Worm (Caenorhabditis elegans): Measurements from ENCODE around the gene lgc-40.
A peak's percentile ranks its signal among the peaks of the same experiment; 100 is the strongest.

lgc-40 gene

ce11 chrX:2359797-2360196 lies at the start of gene lgc-40:
Gene lgc-40, plus strand, starts transcription at chrX:2360097.
- no peak for TF ChIP-seq cog-1 (tag; optimal IDR thresholded peaks at IDR 0.05)
- no peak for TF ChIP-seq ztf-23 (GFP tag; IDR thresholded peaks at IDR 0.05)
- no peak for TF ChIP-seq klf-2 (GFP tag; conservative IDR thresholded peaks at IDR 0.05)
- no peak for TF ChIP-seq flt-1 (GFP tag; IDR thresholded peaks at IDR 0.05)
- no peak for TF ChIP-seq T22C8.4 (GFP tag; IDR thresholded peaks at IDR 0.05)
- TF ChIP-seq med-1 (GFP tag; optimal IDR thresholded peaks at IDR 0.05; ENCODE audit: insufficient read depth): no peak
- no peak for TF ChIP-seq ztf-29 (GFP tag; IDR thresholded peaks at IDR 0.05)
- no peak for TF ChIP-seq tab-1 (GFP tag; IDR thresholded peaks at IDR 0.05)
- TF ChIP-seq ref-1 (GFP tag; conservative IDR thresholded peaks at IDR 0.05): no peak

- TF ChIP-seq ref-1 (GFP tag; conservative IDR thresholded peaks at IDR 0.05) (no peak), med-1 (GFP tag; optimal IDR thresholded peaks at IDR 0.05; ENCODE audit: insufficient read depth) (no peak), flt-1 (GFP tag; IDR thresholded peaks at IDR 0.05) (no peak), ztf-23 (GFP tag; IDR thresholded peaks at IDR 0.05) (no peak)
Measured at ce11 chrX:2316205-2316604, 43.7 kb upstream of the lgc-40 start.

ce11 chrX:2316859-2317258 lies 43.0 kb upstream of the lgc-40 start:
- TF ChIP-seq ztf-23 (GFP tag; IDR thresholded peaks at IDR 0.05): no peak
- no peak for TF ChIP-seq tab-1 (GFP tag; IDR thresholded peaks at IDR 0.05)
- TF ChIP-seq med-1 (GFP tag; optimal IDR thresholded peaks at IDR 0.05; ENCODE audit: insufficient read depth): no peak
- no peak for TF ChIP-seq T22C8.4 (GFP tag; IDR thresholded peaks at IDR 0.05)
- TF ChIP-seq klf-2 (GFP tag; conservative IDR thresholded peaks at IDR 0.05): no peak
- TF ChIP-seq flt-1 (GFP tag; IDR thresholded peaks at IDR 0.05): no peak
- TF ChIP-seq ref-1 (GFP tag; conservative IDR thresholded peaks at IDR 0.05): no peak
- no peak for TF ChIP-seq ztf-29 (GFP tag; IDR thresholded peaks at IDR 0.05)
- no peak for TF ChIP-seq cog-1 (tag; optimal IDR thresholded peaks at IDR 0.05)

ce11 chrX:2317480-2317879 lies 42.4 kb upstream of the lgc-40 start:
- no peak for TF ChIP-seq ztf-23 (GFP tag; IDR thresholded peaks at IDR 0.05)
- TF ChIP-seq ztf-29 (GFP tag; IDR thresholded peaks at IDR 0.05): no peak
- no peak for TF ChIP-seq ref-1 (GFP tag; conservative IDR thresholded peaks at IDR 0.05)
- no peak for TF ChIP-seq med-1 (GFP tag; optimal IDR thresholded peaks at IDR 0.05; ENCODE audit: insufficient read depth)
- TF ChIP-seq flt-1 (GFP tag; IDR thresholded peaks at IDR 0.05): no peak
- TF ChIP-seq cog-1 (tag; optimal IDR thresholded peaks at IDR 0.05): no peak
- no peak for TF ChIP-seq tab-1 (GFP tag; IDR thresholded peaks at IDR 0.05)
- TF ChIP-seq T22C8.4 (GFP tag; IDR thresholded peaks at IDR 0.05): no peak
- no peak for TF ChIP-seq klf-2 (GFP tag; conservative IDR thresholded peaks at IDR 0.05)

ce11 chrX:2319238-2319637 lies 40.7 kb upstream of the lgc-40 start, which contains the start of gene aakg-4:
Gene aakg-4, minus strand, starts transcription at chrX:2319338.
- TF ChIP-seq tab-1 (GFP tag; IDR thresholded peaks at IDR 0.05) (no peak), flt-1 (GFP tag; IDR thresholded peaks at IDR 0.05) (no peak), T22C8.4 (GFP tag; IDR thresholded peaks at IDR 0.05) (no peak), med-1 (GFP tag; optimal IDR thresholded peaks at IDR 0.05; ENCODE audit: insufficient read depth) (no peak), cog-1 (tag; optimal IDR thresholded peaks at IDR 0.05) (no peak), ztf-29 (GFP tag; IDR thresholded peaks at IDR 0.05) (no peak), ztf-23 (GFP tag; IDR thresholded peaks at IDR 0.05) (no peak), ref-1 (GFP tag; conservative IDR thresholded peaks at IDR 0.05) (no peak), klf-2 (GFP tag; conservative IDR thresholded peaks at IDR 0.05) (no peak)

- TF ChIP-seq med-1 (GFP tag; optimal IDR thresholded peaks at IDR 0.05; ENCODE audit: insufficient read depth) (no peak), tab-1 (GFP tag; IDR thresholded peaks at IDR 0.05) (no peak), flt-1 (GFP tag; IDR thresholded peaks at IDR 0.05) (no peak), T22C8.4 (GFP tag; IDR thresholded peaks at IDR 0.05) (no peak), ref-1 (GFP tag; conservative IDR thresholded peaks at IDR 0.05) (no peak), ztf-29 (GFP tag; IDR thresholded peaks at IDR 0.05) (no peak), cog-1 (tag; optimal IDR thresholded peaks at IDR 0.05) (no peak), klf-2 (GFP tag; conservative IDR thresholded peaks at IDR 0.05) (no peak), ztf-23 (GFP tag; IDR thresholded peaks at IDR 0.05) (no peak)
Measured at ce11 chrX:2320539-2320938, 39.4 kb upstream of the lgc-40 start.

ce11 chrX:2321758-2322157 lies 38.1 kb upstream of the lgc-40 start:
- no peak for TF ChIP-seq med-1 (GFP tag; optimal IDR thresholded peaks at IDR 0.05; ENCODE audit: insufficient read depth)
- peak; percentile 68; the same call in 1 of the 2 replicates for TF ChIP-seq flt-1 (GFP tag; IDR thresholded peaks at IDR 0.05)
- TF ChIP-seq tab-1 (GFP tag; IDR thresholded peaks at IDR 0.05): peak; percentile 62; the same call in 1 of the 2 replicates

ce11 chrX:2328873-2329272 lies 31.0 kb upstream of the lgc-40 start:
- no peak for TF ChIP-seq ref-1 (GFP tag; conservative IDR thresholded peaks at IDR 0.05)
- TF ChIP-seq cog-1 (tag; optimal IDR thresholded peaks at IDR 0.05): peak; percentile 7

- TF ChIP-seq klf-2 (GFP tag; conservative IDR thresholded peaks at IDR 0.05): 0 out of 2 replicates have a peak, but pooled peaks have one; percentile 24
- no peak for TF ChIP-seq ztf-23 (GFP tag; IDR thresholded peaks at IDR 0.05)
- no peak for TF ChIP-seq tab-1 (GFP tag; IDR thresholded peaks at IDR 0.05)
- no peak for TF ChIP-seq med-1 (GFP tag; optimal IDR thresholded peaks at IDR 0.05; ENCODE audit: insufficient read depth)
- no peak for TF ChIP-seq ref-1 (GFP tag; conservative IDR thresholded peaks at IDR 0.05)
Measured at ce11 chrX:2330494-2330893, 29.4 kb upstream of the lgc-40 start.

- TF ChIP-seq tab-1 (GFP tag; IDR thresholded peaks at IDR 0.05) (no peak), ref-1 (GFP tag; conservative IDR thresholded peaks at IDR 0.05) (no peak), flt-1 (GFP tag; IDR thresholded peaks at IDR 0.05) (no peak), klf-2 (GFP tag; conservative IDR thresholded peaks at IDR 0.05) (no peak), cog-1 (tag; optimal IDR thresholded peaks at IDR 0.05) (no peak), med-1 (GFP tag; optimal IDR thresholded peaks at IDR 0.05; ENCODE audit: insufficient read depth) (no peak)
Measured at ce11 chrX:2335384-2335783, 24.5 kb upstream of the lgc-40 start, which contains the start of gene T01B6.1. Gene T01B6.1, plus strand, starts transcription at chrX:2335684.

- TF ChIP-seq T22C8.4 (GFP tag; IDR thresholded peaks at IDR 0.05) (no peak), ref-1 (GFP tag; conservative IDR thresholded peaks at IDR 0.05) (no peak), flt-1 (GFP tag; IDR thresholded peaks at IDR 0.05) (no peak), ztf-23 (GFP tag; IDR thresholded peaks at IDR 0.05) (no peak), ztf-29 (GFP tag; IDR thresholded peaks at IDR 0.05) (no peak), med-1 (GFP tag; optimal IDR thresholded peaks at IDR 0.05; ENCODE audit: insufficient read depth) (no peak), tab-1 (GFP tag; IDR thresholded peaks at IDR 0.05) (no peak), klf-2 (GFP tag; conservative IDR thresholded peaks at IDR 0.05) (no peak), cog-1 (tag; optimal IDR thresholded peaks at IDR 0.05) (no peak)
Measured at ce11 chrX:2338210-2338609, 21.7 kb upstream of the lgc-40 start, which contains the start of gene nlp-45. Gene nlp-45, minus strand, starts transcription at chrX:2338310.

Data from whole organism, midembryonic.